Fruit fly (Drosophila melanogaster): ENCODE results near the gene CG43725.

CG43725 gene

DNA sequence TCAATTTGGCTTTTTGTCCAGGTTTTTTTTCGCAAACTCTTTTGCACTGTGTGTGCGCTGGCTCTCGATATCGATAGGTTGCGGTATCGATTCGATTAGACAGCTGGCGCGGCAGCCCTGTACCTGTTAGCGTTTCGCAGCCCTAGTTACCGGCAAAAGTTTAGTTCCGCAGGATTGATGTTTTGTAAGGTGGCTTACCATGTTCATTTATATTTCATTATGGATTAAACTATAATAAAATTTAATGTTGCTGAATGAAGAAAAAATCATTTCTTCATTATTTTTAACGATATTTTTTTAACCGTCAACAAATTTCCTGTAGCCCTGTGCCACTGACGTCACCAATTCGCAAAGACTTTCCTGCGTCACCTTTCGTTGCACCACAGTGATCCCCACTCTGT is 31.2 kb downstream of the CG43725 start, which contains the start of gene Reps (continued):
- TF ChIP-seq gfzf (GFP tag; optimal IDR thresholded peaks at IDR 0.05) (peak; percentile 38), CG1603 (tag; optimal IDR thresholded peaks at IDR 0.05) (peak; percentile 98), PHDP (tag; optimal IDR thresholded peaks at IDR 0.05) (peak; percentile 98), chinmo (GFP tag; IDR thresholded peaks at IDR 0.05; ENCODE audit: partially characterized antibody) (no peak), CG10431 (GFP tag; optimal IDR thresholded peaks at IDR 0.05) (peak; percentile 94), dati (GFP tag; IDR thresholded peaks at IDR 0.05) (peak; percentile 97), Ets97D (GFP tag; optimal IDR thresholded peaks at IDR 0.05) (peak; percentile 95), unc-4 (GFP tag; IDR thresholded peaks at IDR 0.05; ENCODE audit: partially characterized antibody) (peak; percentile 69), Trl (optimal IDR thresholded peaks at IDR 0.05) (no peak), Trl (GFP tag; optimal IDR thresholded peaks at IDR 0.05) (peak; percentile 97), CG30403 (GFP tag; optimal IDR thresholded peaks at IDR 0.05) (peak; percentile 99), tgo (GFP tag; IDR thresholded peaks at IDR 0.05) (peak; percentile 99), Deaf1 (tag; optimal IDR thresholded peaks at IDR 0.05) (no peak), MESR4 (GFP tag; optimal IDR thresholded peaks at IDR 0.05) (peak; percentile 68), CG8290 (GFP tag; optimal IDR thresholded peaks at IDR 0.05) (peak; percentile 99), CG8290 (tag; optimal IDR thresholded peaks at IDR 0.05) (peak; percentile 96), Dad (GFP tag; optimal IDR thresholded peaks at IDR 0.05) (peak; percentile 98), exex (tag; optimal IDR thresholded peaks at IDR 0.05) (peak; percentile 87), Mrtf (GFP tag; IDR thresholded peaks at IDR 0.05) (peak; percentile 99), br (optimal IDR thresholded peaks at IDR 0.05) (no peak), B-H1 (GFP tag; IDR thresholded peaks at IDR 0.05) (peak; percentile 99), CG8281 (tag; optimal IDR thresholded peaks at IDR 0.05) (peak; percentile 90), en (GFP tag; optimal IDR thresholded peaks at IDR 0.05) (peak; percentile 95), pros (GFP tag; optimal IDR thresholded peaks at IDR 0.05) (peak; percentile 69), ems (GFP tag; optimal IDR thresholded peaks at IDR 0.05) (peak; percentile 98), fd102C (GFP tag; optimal IDR thresholded peaks at IDR 0.05) (peak; percentile 93), NK7.1 (GFP tag; optimal IDR thresholded peaks at IDR 0.05) (peak; percentile 92), crp (GFP tag; optimal IDR thresholded peaks at IDR 0.05) (peak; percentile 33 to 84), sna (GFP tag; IDR thresholded peaks at IDR 0.05; ENCODE audit: partially characterized antibody) (peak; percentile 74; the same call in 1 of the 2 replicates), CG8478 (optimal IDR thresholded peaks at IDR 0.05) (no peak), CG1529 (GFP tag; optimal IDR thresholded peaks at IDR 0.05) (peak; percentile 96), Antp (GFP tag; optimal IDR thresholded peaks at IDR 0.05) (peak; percentile 96), fru (optimal IDR thresholded peaks at IDR 0.05) (no peak), Poxn (GFP tag; IDR thresholded peaks at IDR 0.05) (peak; percentile 95), Hand (GFP tag; optimal IDR thresholded peaks at IDR 0.05) (peak; percentile 88), GATAe (GFP tag; conservative IDR thresholded peaks at IDR 0.05) (peak; percentile 98), CG6175 (GFP tag; IDR thresholded peaks at IDR 0.05) (peak; percentile 97), CG3995 (GFP tag; optimal IDR thresholded peaks at IDR 0.05) (peak; percentile 83), CG8924 (tag; optimal IDR thresholded peaks at IDR 0.05) (peak; percentile 98), dimm (GFP tag; IDR thresholded peaks at IDR 0.05) (peak; percentile 96), CG17328 (GFP tag; IDR thresholded peaks at IDR 0.05) (peak; percentile 99), CG12104 (GFP tag; optimal IDR thresholded peaks at IDR 0.05) (peak; percentile 98), CG12659 (GFP tag; optimal IDR thresholded peaks at IDR 0.05) (peak; percentile 99), CG18476 (GFP tag; optimal IDR thresholded peaks at IDR 0.05) (peak; percentile 98), CG13894 (tag; optimal IDR thresholded peaks at IDR 0.05) (peak; percentile 97), cas (GFP tag; IDR thresholded peaks at IDR 0.05) (peak; percentile 98), HLH54F (GFP tag; optimal IDR thresholded peaks at IDR 0.05) (peak; percentile 98), her (GFP tag; optimal IDR thresholded peaks at IDR 0.05) (peak; percentile 88), CG15269 (tag; optimal IDR thresholded peaks at IDR 0.05) (peak; percentile 98), CG15601 (tag; optimal IDR thresholded peaks at IDR 0.05) (peak; percentile 97), Camta (GFP tag; optimal IDR thresholded peaks at IDR 0.05) (peak; percentile 98), Dip3 (GFP tag; optimal IDR thresholded peaks at IDR 0.05) (peak; percentile 98), nau (GFP tag; optimal IDR thresholded peaks at IDR 0.05) (no peak)
